Fruit fly (Drosophila melanogaster) whole organism, embryonic: Measurements from ENCODE around the gene ninaE.

Source experiments
- Adf1 ChIP-seq: fragments of 200-800 bp; sonication (Bioruptor generic); IDR thresholded peaks from 2 replicates; pipeline ENCODE4 v1.3.6; 2022; ENCODE audit warnings: missing biosample characterization, missing genetic modification characterization
- CG1024 ChIP-seq: fragments of 200-800 bp; sonication (Bioruptor generic); IDR thresholded peaks from 2 replicates; pipeline ENCODE4 v1.3.6; 2022; ENCODE audit warnings: missing biosample characterization, missing genetic modification characterization
- CG10543 ChIP-seq: fragments of 200-800 bp; sonication (Bioruptor generic); optimal IDR thresholded peaks from 3 replicates; lab custom pipeline; 2017; ENCODE audit warnings: missing biosample characterization, mild to moderate bottlenecking, missing genetic modification characterization, moderate library complexity
- CG10654 ChIP-seq: fragments of 200-800 bp; sonication (Bioruptor generic); optimal IDR thresholded peaks from 2 replicates; lab custom pipeline; 2016; ENCODE audit warnings: missing biosample characterization, missing genetic modification characterization
- CG10959 ChIP-seq: fragments of 200-800 bp; sonication (Bioruptor generic); IDR thresholded peaks from 2 replicates; pipeline ENCODE4 v1.3.6; 2022; ENCODE audit warnings: missing biosample characterization, missing genetic modification characterization
- CG11456 ChIP-seq: fragments of 200-800 bp; sonication (Bioruptor generic); IDR thresholded peaks from 3 replicates; pipeline ENCODE4 v1.3.6; 2022; ENCODE audit warnings: missing biosample characterization, missing genetic modification characterization
- CG1233 ChIP-seq: fragments of 200-800 bp; sonication (Bioruptor generic); optimal IDR thresholded peaks from 4 replicates; lab custom pipeline; 2018; ENCODE audit warnings: missing biosample characterization, mild to moderate bottlenecking, missing genetic modification characterization
- CG17568 ChIP-seq: fragments of 200-800 bp; sonication (Bioruptor generic); optimal IDR thresholded peaks from 2 replicates; lab custom pipeline; 2018; ENCODE audit warnings: missing biosample characterization, mild to moderate bottlenecking, missing genetic modification characterization, moderate library complexity
- CG2875 ChIP-seq: fragments of 200-800 bp; sonication (Bioruptor generic); optimal IDR thresholded peaks from 2 replicates; lab custom pipeline; 2017; ENCODE audit warnings: missing biosample characterization, mild to moderate bottlenecking, missing genetic modification characterization, missing genetic modification reagents
- CG30020 ChIP-seq: fragments of 200-800 bp; optimal IDR thresholded peaks from 2 replicates; lab custom pipeline; 2019; ENCODE audit warnings: missing biosample characterization, mild to moderate bottlenecking, missing genetic modification characterization, moderate library complexity
- CG30403 ChIP-seq: fragments of 200-800 bp; sonication (Bioruptor generic); optimal IDR thresholded peaks from 3 replicates; lab custom pipeline; 2016; ENCODE audit warnings: missing biosample characterization, missing genetic modification characterization
- CG30431 ChIP-seq: fragments of 200-800 bp; sonication (Bioruptor generic); optimal IDR thresholded peaks from 2 replicates; lab custom pipeline; 2017; ENCODE audit warnings: missing biosample characterization, missing genetic modification characterization
- CG31365 ChIP-seq: fragments of 200-800 bp; sonication (Bioruptor generic); optimal IDR thresholded peaks from 2 replicates; lab custom pipeline; 2018; ENCODE audit warnings: missing biosample characterization, mild to moderate bottlenecking, missing genetic modification characterization
- CG32767 ChIP-seq: fragments of 200-800 bp; sonication (Bioruptor generic); IDR thresholded peaks from 2 replicates; pipeline ENCODE4 v1.3.6; 2022; ENCODE audit warnings: missing biosample characterization, missing genetic modification characterization
- CG5245 ChIP-seq: fragments of 200-800 bp; sonication (Bioruptor generic); optimal IDR thresholded peaks from 3 replicates; lab custom pipeline; 2016; ENCODE audit warnings: missing biosample characterization, missing genetic modification characterization
- CG6654 ChIP-seq: fragments of 200-800 bp; sonication (Bioruptor generic); optimal IDR thresholded peaks from 2 replicates; lab custom pipeline; 2017; ENCODE audit warnings: missing biosample characterization, mild to moderate bottlenecking, missing genetic modification characterization
- CG6813 ChIP-seq: fragments of 200-800 bp; sonication (Bioruptor generic); optimal IDR thresholded peaks from 2 replicates; lab custom pipeline; 2017; ENCODE audit warnings: missing biosample characterization, missing genetic modification characterization, mild to moderate bottlenecking, moderate library complexity, missing genetic modification reagents
- CG8924 ChIP-seq: fragments of 200-800 bp; optimal IDR thresholded peaks from 3 replicates; lab custom pipeline; 2019; ENCODE audit warnings: missing biosample characterization, mild to moderate bottlenecking, missing genetic modification characterization, moderate library complexity
- CG9437 ChIP-seq: fragments of 200-800 bp; sonication (Bioruptor generic); optimal IDR thresholded peaks from 2 replicates; lab custom pipeline; 2018; ENCODE audit warnings: missing biosample characterization, mild to moderate bottlenecking, missing genetic modification characterization
- Deaf1 ChIP-seq: fragments of 200-800 bp; optimal IDR thresholded peaks from 3 replicates; lab custom pipeline; 2019; ENCODE audit warnings: missing biosample characterization, mild to moderate bottlenecking, missing genetic modification characterization, moderate library complexity
- Doc2 ChIP-seq: fragments of 200-800 bp; sonication (Bioruptor generic); IDR thresholded peaks from 2 replicates; pipeline ENCODE4 v1.3.6; 2022; ENCODE audit warnings: missing biosample characterization, missing genetic modification characterization
- E2f2 ChIP-seq: fragments of 200-800 bp; sonication (Bioruptor generic); IDR thresholded peaks from 2 replicates; pipeline ENCODE4 v1.3.6; 2022; ENCODE audit warnings: missing biosample characterization, missing genetic modification characterization
- HLH4C ChIP-seq: fragments of 200-800 bp; sonication (Bioruptor generic); IDR thresholded peaks from 3 replicates; pipeline ENCODE4 v1.3.6; 2022; ENCODE audit warnings: missing biosample characterization, missing genetic modification characterization; ENCODE audit not compliant: partially characterized antibody
- Hey ChIP-seq: fragments of 200-800 bp; sonication (Bioruptor generic); optimal IDR thresholded peaks from 3 replicates; lab custom pipeline; 2018; ENCODE audit warnings: missing biosample characterization, mild to moderate bottlenecking, missing genetic modification characterization
- Mes4 ChIP-seq: fragments of 200-800 bp; sonication (Bioruptor generic); optimal IDR thresholded peaks from 2 replicates; lab custom pipeline; 2016; ENCODE audit warnings: missing biosample characterization, missing genetic modification characterization
- Mrtf ChIP-seq: fragments of 200-800 bp; sonication (Bioruptor generic); IDR thresholded peaks from 3 replicates; pipeline ENCODE4 v1.3.6; 2022; ENCODE audit warnings: missing biosample characterization, missing genetic modification characterization
- Pdp1 ChIP-seq, 2 experiments: fragments of 200-800 bp; sonication (Bioruptor generic); optimal IDR thresholded peaks; 3 replicates each; lab custom pipeline; 2016; ENCODE audit warnings: missing biosample characterization in 2 of 2, missing genetic modification characterization in 2 of 2, mild to moderate bottlenecking in 1 of 2, moderate library complexity in 1 of 2
- Side ChIP-seq: fragments of 200-800 bp; sonication (Bioruptor generic); optimal IDR thresholded peaks from 2 replicates; lab custom pipeline; 2016; ENCODE audit warnings: missing biosample characterization, missing genetic modification characterization
- Xbp1 ChIP-seq: fragments of 200-800 bp; sonication (Bioruptor generic); optimal IDR thresholded peaks from 3 replicates; lab custom pipeline; 2016; ENCODE audit warnings: missing biosample characterization, mild to moderate bottlenecking, missing genetic modification characterization
- ac ChIP-seq: fragments of 200-800 bp; sonication (Bioruptor generic); optimal IDR thresholded peaks from 3 replicates; lab custom pipeline; 2017; ENCODE audit warnings: missing biosample characterization, mild to moderate bottlenecking, missing genetic modification characterization
- amos ChIP-seq: fragments of 200-800 bp; sonication (Bioruptor generic); IDR thresholded peaks from 2 replicates; pipeline ENCODE4 v1.3.6; 2022; ENCODE audit warnings: missing biosample characterization, missing genetic modification characterization; ENCODE audit not compliant: partially characterized antibody
- crc ChIP-seq: fragments of 200-800 bp; sonication (Bioruptor generic); optimal IDR thresholded peaks from 2 replicates; lab custom pipeline; 2016; ENCODE audit warnings: missing biosample characterization, missing genetic modification characterization
- crol ChIP-seq: fragments of 200-800 bp; sonication (Bioruptor generic); IDR thresholded peaks from 2 replicates; pipeline ENCODE4 v1.3.6; 2022; ENCODE audit warnings: missing biosample characterization, missing genetic modification characterization
- ems ChIP-seq: fragments of 200-800 bp; sonication (Bioruptor generic); optimal IDR thresholded peaks from 3 replicates; lab custom pipeline; 2016; ENCODE audit warnings: missing biosample characterization, missing genetic modification characterization
- gsb ChIP-seq: fragments of 200-800 bp; sonication (Bioruptor generic); IDR thresholded peaks from 2 replicates; pipeline ENCODE4 v1.3.6; 2022; ENCODE audit warnings: missing biosample characterization, missing genetic modification characterization
- kni ChIP-seq: fragments of 200-800 bp; sonication (Bioruptor generic); optimal IDR thresholded peaks from 3 replicates; lab custom pipeline; 2017; ENCODE audit warnings: mild to moderate bottlenecking, missing biosample characterization, missing genetic modification reagents, missing genetic modification characterization
- lab ChIP-seq: fragments of 200-800 bp; sonication (Bioruptor generic); optimal IDR thresholded peaks from 3 replicates; lab custom pipeline; 2017; ENCODE audit warnings: missing biosample characterization, missing genetic modification characterization, mild to moderate bottlenecking, moderate library complexity, missing genetic modification reagents
- lbe ChIP-seq: fragments of 200-800 bp; sonication (Bioruptor generic); optimal IDR thresholded peaks from 2 replicates; lab custom pipeline; 2016; ENCODE audit warnings: missing biosample characterization, mild to moderate bottlenecking, missing genetic modification characterization
- mirr ChIP-seq: fragments of 200-800 bp; sonication (Bioruptor generic); optimal IDR thresholded peaks from 3 replicates; lab custom pipeline; 2018; ENCODE audit warnings: missing biosample characterization, mild to moderate bottlenecking, missing genetic modification characterization
- pb ChIP-seq: fragments of 200-800 bp; sonication (Bioruptor generic); optimal IDR thresholded peaks from 3 replicates; lab custom pipeline; 2016; ENCODE audit warnings: missing biosample characterization, missing genetic modification characterization
- pho ChIP-seq: fragments of 200-800 bp; sonication (Bioruptor generic); optimal IDR thresholded peaks from 2 replicates; lab custom pipeline; 2016; ENCODE audit warnings: missing biosample characterization, missing genetic modification characterization
- pros ChIP-seq: fragments of 200-800 bp; sonication (Bioruptor generic); optimal IDR thresholded peaks from 3 replicates; lab custom pipeline; 2019; ENCODE audit warnings: missing biosample characterization, mild to moderate bottlenecking, missing genetic modification characterization, moderate library complexity
- pzg ChIP-seq: fragments of 200-800 bp; sonication (Bioruptor generic); optimal IDR thresholded peaks from 3 replicates; lab custom pipeline; 2018; ENCODE audit warnings: missing biosample characterization, mild to moderate bottlenecking, missing genetic modification characterization, moderate library complexity
- ranshi ChIP-seq: fragments of 200-800 bp; sonication (Bioruptor generic); IDR thresholded peaks from 2 replicates; pipeline ENCODE4 v1.3.6; 2022; ENCODE audit warnings: missing biosample characterization, missing genetic modification characterization
- rib ChIP-seq: fragments of 200-800 bp; sonication (Bioruptor generic); IDR thresholded peaks from 2 replicates; pipeline ENCODE4 v1.3.6; 2022; ENCODE audit warnings: missing biosample characterization, missing genetic modification characterization
- sima ChIP-seq: fragments of 200-800 bp; sonication (Bioruptor generic); optimal IDR thresholded peaks from 2 replicates; lab custom pipeline; 2016; ENCODE audit warnings: missing biosample characterization, missing genetic modification characterization
- slp2 ChIP-seq: fragments of 200-800 bp; sonication (Bioruptor generic); optimal IDR thresholded peaks from 2 replicates; lab custom pipeline; 2016; ENCODE audit warnings: missing biosample characterization, missing genetic modification characterization
- trh ChIP-seq: fragments of 200-800 bp; sonication (Bioruptor generic); optimal IDR thresholded peaks from 2 replicates; lab custom pipeline; 2016; ENCODE audit warnings: missing biosample characterization, missing genetic modification characterization
- wdn ChIP-seq: fragments of 200-800 bp; sonication (Bioruptor generic); IDR thresholded peaks from 2 replicates; pipeline ENCODE4 v1.3.6; 2022; ENCODE audit warnings: missing biosample characterization, missing genetic modification characterization
- wor ChIP-seq: fragments of 200-800 bp; sonication (Bioruptor generic); IDR thresholded peaks from 2 replicates; pipeline ENCODE4 v1.3.6; 2022; ENCODE audit warnings: missing biosample characterization, missing genetic modification characterization

Gene ninaE

DNA sequence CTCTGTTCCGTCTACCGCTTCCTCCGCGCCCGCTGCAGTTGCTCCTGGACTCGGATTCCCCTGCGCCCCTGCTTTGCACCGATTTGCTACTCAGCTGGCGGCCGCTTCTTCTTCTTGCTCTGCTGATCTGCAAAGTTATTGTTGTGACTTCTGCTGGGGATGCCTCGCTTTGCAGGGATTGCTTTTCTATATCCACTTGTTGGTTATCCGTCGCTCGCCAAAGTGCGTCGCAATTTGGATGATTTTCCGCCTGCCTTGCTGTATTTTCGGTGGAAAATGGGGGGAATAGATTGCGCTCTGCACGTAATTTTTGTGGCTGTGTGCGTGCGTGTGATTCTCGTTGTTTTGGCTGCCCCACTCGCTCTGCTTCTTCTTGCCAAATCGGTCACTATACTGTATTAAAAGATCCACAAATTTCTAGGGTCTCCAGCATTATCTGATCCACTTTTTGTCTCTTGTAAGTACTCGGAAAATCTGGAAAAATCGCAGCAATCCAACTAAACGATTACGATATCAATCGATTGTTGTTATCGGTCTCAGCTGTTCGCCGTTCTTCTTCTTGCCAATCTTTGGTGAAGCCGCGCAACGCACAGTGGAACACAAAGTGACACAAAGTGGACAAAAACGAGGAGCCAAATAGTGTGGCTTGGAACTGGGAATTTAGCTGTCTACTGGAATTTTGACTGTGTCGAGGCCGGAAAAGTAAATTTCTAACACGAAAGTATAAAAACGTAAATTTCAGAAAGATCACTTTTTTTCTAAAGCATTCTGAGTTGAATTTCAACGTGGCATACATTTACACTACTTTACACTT is 15.1 kb upstream of the ninaE start, which contains the start of gene ClpX (continued):
- TF ChIP-seq rib (GFP tag; lab: Robert Waterston, UW) = no peak
- TF ChIP-seq wdn (GFP tag; lab: Robert Waterston, UW) = no peak
- no peak for TF ChIP-seq CG1024 (GFP tag; lab: Robert Waterston, UW)
- peak; percentile 35; the same call in 1 of the 2 replicates for TF ChIP-seq E2f2 (GFP tag; lab: Robert Waterston, UW)
- TF ChIP-seq CG6654 (GFP tag; lab: Kevin White, UChicago) = no peak
- TF ChIP-seq CG5245 (GFP tag; lab: Kevin White, UChicago) = no peak
- peak; percentile 7 for TF ChIP-seq CG31365 (tag; lab: Kevin White, UChicago)
- no peak for TF ChIP-seq crc (GFP tag; lab: Kevin White, UChicago)
- no peak for TF ChIP-seq wor
- no peak for TF ChIP-seq ranshi (GFP tag; lab: Robert Waterston, UW)
- TF ChIP-seq gsb (GFP tag; lab: Robert Waterston, UW) = no peak
- no peak for TF ChIP-seq sima (GFP tag; lab: Kevin White, UChicago)
- no peak for TF ChIP-seq CG8924 (tag; lab: Kevin White, UChicago)
- TF ChIP-seq amos (GFP tag; lab: Robert Waterston, UW) = peak; percentile 65; the same call in 1 of the 2 replicates
- TF ChIP-seq CG1233 (GFP tag; lab: Kevin White, UChicago) = no peak
- TF ChIP-seq CG10543 (GFP tag; lab: Kevin White, UChicago) = peak; percentile 28
- TF ChIP-seq slp2 = no peak
- TF ChIP-seq Doc2 (GFP tag; lab: Robert Waterston, UW) = no peak
- no peak for TF ChIP-seq CG9437 (GFP tag; lab: Kevin White, UChicago)
- no peak for TF ChIP-seq pho (GFP tag; lab: Kevin White, UChicago)
- TF ChIP-seq pros (GFP tag; lab: Kevin White, UChicago) = no peak
- peak; percentile 75 for TF ChIP-seq pzg (GFP tag; lab: Kevin White, UChicago)
- TF ChIP-seq lab (GFP tag; lab: Kevin White, UChicago) = no peak
- no peak for TF ChIP-seq Mrtf
- TF ChIP-seq Adf1 (GFP tag; lab: Robert Waterston, UW) = peak; percentile 20; the same call in 1 of the 2 replicates
- peak; percentile 79 for TF ChIP-seq HLH4C
- no peak for TF ChIP-seq CG11456
- TF ChIP-seq CG6813 (GFP tag; lab: Kevin White, UChicago) = no peak
- no peak for TF ChIP-seq kni (GFP tag; lab: Kevin White, UChicago)
- TF ChIP-seq CG30403 (GFP tag; lab: Kevin White, UChicago) = no peak
- no peak for TF ChIP-seq Hey (tag; lab: Kevin White, UChicago)
- TF ChIP-seq Mes4 (GFP tag; lab: Kevin White, UChicago) = no peak
- TF ChIP-seq CG10654 (GFP tag; lab: Kevin White, UChicago) = no peak
- no peak for TF ChIP-seq ac
- TF ChIP-seq CG2875 (GFP tag; lab: Kevin White, UChicago) = no peak
- no peak for TF ChIP-seq ems (GFP tag; lab: Kevin White, UChicago)
- peak in 1 of 2 experiments; percentile 59 for TF ChIP-seq Pdp1 (GFP tag; optimal IDR thresholded peaks at IDR 0.05; lab: Kevin White, UChicago)
- no peak for TF ChIP-seq Xbp1
- TF ChIP-seq mirr (GFP tag; lab: Kevin White, UChicago) = no peak
- no peak for TF ChIP-seq Deaf1 (tag; lab: Kevin White, UChicago)
- no peak for TF ChIP-seq CG32767 (GFP tag; lab: Robert Waterston, UW)
- TF ChIP-seq trh (GFP tag; lab: Kevin White, UChicago) = no peak
- TF ChIP-seq lbe (GFP tag; lab: Kevin White, UChicago) = no peak
- TF ChIP-seq crol = peak; percentile 70
- TF ChIP-seq Side (GFP tag; lab: Kevin White, UChicago) = no peak
- no peak for TF ChIP-seq CG10959 (GFP tag; lab: Robert Waterston, UW)
- TF ChIP-seq pb (GFP tag; lab: Kevin White, UChicago) = no peak
- no peak for TF ChIP-seq CG30020
- no peak for TF ChIP-seq CG17568
- no peak for TF ChIP-seq CG30431
